Fruit fly (Drosophila melanogaster): ENCODE measurements around the gene CG33494.

The CG33494 gene

dm6 chr3R:25489116-25489515 is 5.8 kb downstream of the CG33494 start (continued):
- TF ChIP-seq CG11560 (tag; IDR thresholded peaks at IDR 0.05) (0 out of 3 replicates have a peak, but pooled peaks have one; percentile 12), CG17385 (GFP tag; optimal IDR thresholded peaks at IDR 0.05) (peak; percentile 51), CG14965 (GFP tag; optimal IDR thresholded peaks at IDR 0.05; ENCODE audit: borderline replicate concordance) (no peak), pfk (GFP tag; optimal IDR thresholded peaks at IDR 0.05) (no peak), D (optimal IDR thresholded peaks at IDR 0.05) (no peak), D (GFP tag; optimal IDR thresholded peaks at IDR 0.05) (peak; percentile 57), CG15073 (GFP tag; optimal IDR thresholded peaks at IDR 0.05) (no peak), Dll (GFP tag; IDR thresholded peaks at IDR 0.05; ENCODE audit: partially characterized antibody) (no peak), Gsc (GFP tag; IDR thresholded peaks at IDR 0.05) (no peak), CG43689 (GFP tag; IDR thresholded peaks at IDR 0.05) (0 out of 2 replicates have a peak, but pooled peaks have one; percentile 54), CG2889 (GFP tag; IDR thresholded peaks at IDR 0.05) (no peak), insv (GFP tag; optimal IDR thresholded peaks at IDR 0.05) (no peak), Nf-YB (GFP tag; optimal IDR thresholded peaks at IDR 0.05) (peak; percentile 22), CG16815 (GFP tag; optimal IDR thresholded peaks at IDR 0.05) (no peak), CG13894 (tag; optimal IDR thresholded peaks at IDR 0.05) (no peak), bbx (GFP tag; IDR thresholded peaks at IDR 0.05; ENCODE audit: partially characterized antibody) (no peak), pnt (GFP tag; optimal IDR thresholded peaks at IDR 0.05) (no peak), NC2α (GFP tag; optimal IDR thresholded peaks at IDR 0.05) (no peak), MESR4 (GFP tag; optimal IDR thresholded peaks at IDR 0.05) (no peak), Xrp1 (GFP tag; IDR thresholded peaks at IDR 0.05) (peak; percentile 84), ara (GFP tag; IDR thresholded peaks at IDR 0.05) (peak; percentile 61; the same call in 1 of the 2 replicates), bab2 (GFP tag; optimal IDR thresholded peaks at IDR 0.05) (no peak), cwo (GFP tag; optimal IDR thresholded peaks at IDR 0.05) (peak; percentile 42), CG15601 (tag; optimal IDR thresholded peaks at IDR 0.05) (peak; percentile 47), eve (GFP tag; optimal IDR thresholded peaks at IDR 0.05) (no peak), Pdp1 (GFP tag; optimal IDR thresholded peaks at IDR 0.05) (no peak), gcm2 (GFP tag; optimal IDR thresholded peaks at IDR 0.05) (no peak), Six4 (GFP tag; optimal IDR thresholded peaks at IDR 0.05) (peak; percentile 54), CG17186 (GFP tag; optimal IDR thresholded peaks at IDR 0.05) (no peak), CG15269 (tag; optimal IDR thresholded peaks at IDR 0.05) (no peak), al (GFP tag; IDR thresholded peaks at IDR 0.05) (no peak), fd3F (GFP tag; optimal IDR thresholded peaks at IDR 0.05) (no peak), Nf-YC (tag; optimal IDR thresholded peaks at IDR 0.05) (peak; percentile 39), Mad (GFP tag; optimal IDR thresholded peaks at IDR 0.05) (no peak), CG8765 (GFP tag; IDR thresholded peaks at IDR 0.05) (no peak), CG32532 (GFP tag; IDR thresholded peaks at IDR 0.05) (peak; percentile 73; the same call in 1 of the 2 replicates), pb (GFP tag; optimal IDR thresholded peaks at IDR 0.05) (no peak), CG4820 (GFP tag; optimal IDR thresholded peaks at IDR 0.05) (peak; percentile 56), CG1233 (GFP tag; optimal IDR thresholded peaks at IDR 0.05) (peak; percentile 8), Myb (GFP tag; optimal IDR thresholded peaks at IDR 0.05) (no peak), twi (tag; optimal IDR thresholded peaks at IDR 0.05) (no peak), disco-r (GFP tag; optimal IDR thresholded peaks at IDR 0.05) (no peak), Mes4 (GFP tag; optimal IDR thresholded peaks at IDR 0.05) (no peak), CG4404 (GFP tag; IDR thresholded peaks at IDR 0.05) (no peak), az2 (GFP tag; optimal IDR thresholded peaks at IDR 0.05) (peak; percentile 33), pum (GFP tag; optimal IDR thresholded peaks at IDR 0.05) (no peak), Med (GFP tag) (peak; percentile 54), esg (GFP tag; conservative IDR thresholded peaks at IDR 0.05) (no peak), CG1792 (GFP tag; optimal IDR thresholded peaks at IDR 0.05) (no peak), sisA (GFP tag; IDR thresholded peaks at IDR 0.05) (peak; percentile 53), CG14014 (GFP tag; IDR thresholded peaks at IDR 0.05) (no peak; the same call in 1 of the 2 replicates), org-1 (GFP tag; optimal IDR thresholded peaks at IDR 0.05) (peak; percentile 35)
